Worm (Caenorhabditis elegans) whole organism, late embryonic: ENCODE data around the gene F18E9.3.

Experiments used
- K09A11.1 ChIP-seq: sonication (generic microtip); optimal IDR thresholded peaks from 2 replicates; lab custom pipeline; 2017; ENCODE audit warnings: antibody characterized with exemption, mild to moderate bottlenecking, missing genetic modification characterization, missing compliant biosample characterization; ENCODE audit not compliant: insufficient read depth
- ceh-19 ChIP-seq: fragments of 200-800 bp; sonication (Bioruptor generic); optimal IDR thresholded peaks from 2 replicates; lab custom pipeline; 2018; ENCODE audit warnings: mild to moderate bottlenecking, missing genetic modification characterization, missing compliant biosample characterization
- ceh-45 ChIP-seq: fragments of 200-800 bp; sonication (Bioruptor generic); IDR thresholded peaks from 2 replicates; pipeline ENCODE4 v1.3.6; 2022; ENCODE audit warnings: missing genetic modification reagents, missing genetic modification characterization, missing compliant biosample characterization
- elt-2 ChIP-seq: sonication (generic microtip); optimal IDR thresholded peaks from 2 replicates; lab custom pipeline; 2016; ENCODE audit warnings: missing genetic modification reagents, missing genetic modification characterization, missing compliant biosample characterization
- fkh-10 ChIP-seq: fragments of 150-350 bp; optimal IDR thresholded peaks from 2 replicates; lab custom pipeline; 2014; ENCODE audit warnings: missing biosample characterization, missing genetic modification reagents, missing genetic modification characterization
- gmeb-2 ChIP-seq: sonication (generic microtip); optimal IDR thresholded peaks from 2 replicates; lab custom pipeline; 2016; ENCODE audit warnings: missing genetic modification characterization, inconsistent platforms, missing compliant biosample characterization
- hlh-13 ChIP-seq: fragments of 200-800 bp; sonication (Bioruptor generic); optimal IDR thresholded peaks from 2 replicates; lab custom pipeline; 2018; ENCODE audit warnings: mild to moderate bottlenecking, missing genetic modification characterization, missing compliant biosample characterization
- nhr-11 ChIP-seq: fragments of 150-350 bp; optimal IDR thresholded peaks from 2 replicates; lab custom pipeline; 2014; ENCODE audit warnings: missing biosample characterization, missing genetic modification characterization
- pha-4 ChIP-seq: fragments of 150-350 bp; optimal IDR thresholded peaks from 2 replicates; lab custom pipeline; 2018; ENCODE audit warnings: missing biosample characterization, missing genetic modification reagents, missing genetic modification characterization
- pqm-1 ChIP-seq: sonication (generic microtip); optimal IDR thresholded peaks from 2 replicates; lab custom pipeline; 2016; ENCODE audit warnings: missing genetic modification characterization, missing compliant biosample characterization
- ref-2 ChIP-seq: sonication (generic microtip); optimal IDR thresholded peaks from 2 replicates; lab custom pipeline; 2016; ENCODE audit warnings: missing genetic modification characterization, missing compliant biosample characterization
- tbx-7 ChIP-seq: sonication (generic microtip); optimal IDR thresholded peaks from 2 replicates; lab custom pipeline; 2016; ENCODE audit warnings: missing genotype, missing genetic modification characterization, missing compliant biosample characterization
- unc-42 ChIP-seq: sonication (generic microtip); optimal IDR thresholded peaks from 2 replicates; lab custom pipeline; 2016; ENCODE audit warnings: missing genotype, missing genetic modification characterization, missing compliant biosample characterization
- ztf-16 ChIP-seq: sonication (generic microtip); optimal IDR thresholded peaks from 2 replicates; lab custom pipeline; 2017; ENCODE audit warnings: missing genetic modification characterization, missing compliant biosample characterization

- TF ChIP-seq tbx-7 (tag; lab: Kevin White, UChicago) (no peak), hlh-13 (GFP tag; lab: Kevin White, UChicago) (no peak), fkh-10 (GFP tag; lab: Kevin White, UChicago) (no peak), ceh-19 (no peak), pqm-1 (tag; lab: Kevin White, UChicago) (no peak), ztf-16 (tag; lab: Kevin White, UChicago) (no peak), unc-42 (tag; lab: Kevin White, UChicago) (no peak), elt-2 (no peak), K09A11.1 (no peak), nhr-11 (no peak), ref-2 (tag; lab: Kevin White, UChicago) (no peak), ceh-45 (GFP tag; lab: Robert Waterston, UW) (no peak), gmeb-2 (tag; lab: Kevin White, UChicago) (no peak), pha-4 (tag; lab: Kevin White, UChicago) (no peak)
These were observed 11.7 kb downstream of the F18E9.3 start, which contains the start of gene F18E9.7 for ce11 chrX:8597647-8598046.
